Fruit fly (Drosophila melanogaster): ENCODE results near the gene CG13078.

The CG13078 gene

dm6 chr2L:19576299-19576971, 12.7 kb downstream of the CG13078 start (continued):
- no peak for TF ChIP-seq unpg (GFP tag; optimal IDR thresholded peaks at IDR 0.05)
- no peak for TF ChIP-seq CG3726 (GFP tag; IDR thresholded peaks at IDR 0.05)
- no peak for TF ChIP-seq eyg (GFP tag; optimal IDR thresholded peaks at IDR 0.05)
- no peak for TF ChIP-seq CG17186 (GFP tag; optimal IDR thresholded peaks at IDR 0.05)
- no peak for TF ChIP-seq CG17912 (GFP tag; optimal IDR thresholded peaks at IDR 0.05)
- TF ChIP-seq CG10321 (GFP tag; IDR thresholded peaks at IDR 0.05) = no peak
- TF ChIP-seq gfzf (GFP tag; optimal IDR thresholded peaks at IDR 0.05) = no peak
- no peak for TF ChIP-seq NFAT (GFP tag; IDR thresholded peaks at IDR 0.05)
- no peak for TF ChIP-seq knrl (GFP tag; IDR thresholded peaks at IDR 0.05; ENCODE audit: partially characterized antibody)
- peak; percentile 99 for TF ChIP-seq sqz (GFP tag; optimal IDR thresholded peaks at IDR 0.05)
- no peak for TF ChIP-seq al (GFP tag; IDR thresholded peaks at IDR 0.05)
- TF ChIP-seq zen (tag; optimal IDR thresholded peaks at IDR 0.05) = no peak
- no peak for TF ChIP-seq ash1 (GFP tag; optimal IDR thresholded peaks at IDR 0.05)
- TF ChIP-seq tll (GFP tag; optimal IDR thresholded peaks at IDR 0.05) = peak in 1 of 2 experiments; percentile 60
- TF ChIP-seq CG18262 (tag; optimal IDR thresholded peaks at IDR 0.05) = no peak
- no peak for TF ChIP-seq CG4707 (GFP tag; optimal IDR thresholded peaks at IDR 0.05)
- TF ChIP-seq CG34376 (GFP tag; optimal IDR thresholded peaks at IDR 0.05) = no peak
- TF ChIP-seq CG10147 (GFP tag; optimal IDR thresholded peaks at IDR 0.05) = no peak
- no peak for TF ChIP-seq CG12942 (GFP tag; optimal IDR thresholded peaks at IDR 0.05)
- TF ChIP-seq CG32532 (GFP tag; IDR thresholded peaks at IDR 0.05) = no peak
- no peak for TF ChIP-seq CG4617 (GFP tag; optimal IDR thresholded peaks at IDR 0.05; ENCODE audit: borderline replicate concordance)
- no peak for TF ChIP-seq CG42726 (GFP tag; IDR thresholded peaks at IDR 0.05; ENCODE audit: partially characterized antibody)
- peak; percentile 61 for TF ChIP-seq CG13296 (GFP tag; optimal IDR thresholded peaks at IDR 0.05)
- peak; percentile 2 for TF ChIP-seq CG4282 (GFP tag; optimal IDR thresholded peaks at IDR 0.05)
- TF ChIP-seq hbn (GFP tag; IDR thresholded peaks at IDR 0.05; ENCODE audit: partially characterized antibody) = no peak
- peak; percentile 88 for TF ChIP-seq kni (GFP tag; optimal IDR thresholded peaks at IDR 0.05)
- no peak for TF ChIP-seq Sry-β (GFP tag; optimal IDR thresholded peaks at IDR 0.05)
- no peak for TF ChIP-seq CG7357 (GFP tag; IDR thresholded peaks at IDR 0.05)

dm6 chr2L:19577187-19577765, 13.5 kb downstream of the CG13078 start, which contains the start of the genes spi and msb1l:
spi (minus strand) TSS chr2L:19577315.
msb1l (plus strand) TSS chr2L:19577701.
- TF ChIP-seq fd102C (GFP tag; optimal IDR thresholded peaks at IDR 0.05) (no peak), aop (GFP tag; IDR thresholded peaks at IDR 0.05) (no peak), CrebB (tag; optimal IDR thresholded peaks at IDR 0.05) (no peak), Eip74EF (GFP tag; optimal IDR thresholded peaks at IDR 0.05) (no peak), hbn (GFP tag; IDR thresholded peaks at IDR 0.05; ENCODE audit: partially characterized antibody) (no peak), CG15514 (GFP tag; optimal IDR thresholded peaks at IDR 0.05) (peak; percentile 84), CG11456 (GFP tag; IDR thresholded peaks at IDR 0.05) (no peak), gsb (GFP tag; IDR thresholded peaks at IDR 0.05) (no peak), chinmo (GFP tag; IDR thresholded peaks at IDR 0.05; ENCODE audit: partially characterized antibody) (no peak), CG5953 (GFP tag; IDR thresholded peaks at IDR 0.05) (no peak), klu (GFP tag; IDR thresholded peaks at IDR 0.05) (0 out of 2 replicates have a peak, but pooled peaks have one; percentile 35), gt (GFP tag; IDR thresholded peaks at IDR 0.05) (no peak), chm (GFP tag; IDR thresholded peaks at IDR 0.05) (no peak), Oli (tag; optimal IDR thresholded peaks at IDR 0.05) (peak; percentile 22), CG8359 (GFP tag; optimal IDR thresholded peaks at IDR 0.05; ENCODE audit: borderline replicate concordance) (no peak), pho (GFP tag; optimal IDR thresholded peaks at IDR 0.05) (no peak), CG10267 (tag; optimal IDR thresholded peaks at IDR 0.05) (peak; percentile 96), MESR4 (GFP tag; optimal IDR thresholded peaks at IDR 0.05) (peak; percentile 71), dysf (GFP tag; IDR thresholded peaks at IDR 0.05) (no peak; the same call in 2 of the 3 replicates), Dbx (GFP tag; IDR thresholded peaks at IDR 0.05) (peak; percentile 65; the same call in 2 of the 3 replicates), CG2199 (GFP tag; IDR thresholded peaks at IDR 0.05) (no peak), CG9727 (GFP tag; optimal IDR thresholded peaks at IDR 0.05) (peak; percentile 60)
